Worm (Caenorhabditis elegans) whole organism, late embryonic: Measurements from ENCODE around the gene R11E3.2.

Experiments
- elt-2 ChIP-seq: sonication (generic microtip); optimal IDR thresholded peaks from 2 replicates; lab custom pipeline; 2016; ENCODE audit warnings: missing genetic modification reagents, missing genetic modification characterization, missing compliant biosample characterization
- fax-1 ChIP-seq: sonication (generic microtip); optimal IDR thresholded peaks from 2 replicates; lab custom pipeline; 2016; ENCODE audit warnings: missing genotype, missing genetic modification characterization, missing compliant biosample characterization
- fkh-10 ChIP-seq: fragments of 150-350 bp; optimal IDR thresholded peaks from 2 replicates; lab custom pipeline; 2014; ENCODE audit warnings: missing biosample characterization, missing genetic modification reagents, missing genetic modification characterization

DNA sequence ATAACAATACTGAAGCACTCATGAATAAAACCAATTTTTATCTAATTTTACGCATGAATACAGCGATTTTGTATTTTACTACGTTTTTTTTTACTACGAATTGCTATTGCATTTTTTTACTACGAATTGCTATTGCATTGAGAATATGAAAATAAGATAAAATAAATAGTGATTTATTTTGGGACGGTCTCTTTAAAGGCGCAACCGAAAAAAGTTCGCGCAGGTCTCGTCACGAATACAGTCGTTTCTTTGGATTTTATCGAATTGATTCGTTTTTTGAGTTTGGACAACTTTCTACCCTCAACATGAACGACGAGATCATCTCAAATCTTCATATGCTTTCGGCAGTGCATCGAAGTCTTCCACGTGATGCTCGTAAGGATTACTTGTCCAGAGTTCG is 20.1 kb upstream of the R11E3.2 start, which contains the start of gene Y17G9B.4:
- TF ChIP-seq fkh-10 (GFP tag; lab: Kevin White, UChicago) (no peak), fax-1 (tag; lab: Kevin White, UChicago) (no peak), elt-2 (tag; lab: Kevin White, UChicago) (no peak)
